Fruit fly (Drosophila melanogaster): ENCODE results near the gene Alg14.

Gene Alg14

DNA sequence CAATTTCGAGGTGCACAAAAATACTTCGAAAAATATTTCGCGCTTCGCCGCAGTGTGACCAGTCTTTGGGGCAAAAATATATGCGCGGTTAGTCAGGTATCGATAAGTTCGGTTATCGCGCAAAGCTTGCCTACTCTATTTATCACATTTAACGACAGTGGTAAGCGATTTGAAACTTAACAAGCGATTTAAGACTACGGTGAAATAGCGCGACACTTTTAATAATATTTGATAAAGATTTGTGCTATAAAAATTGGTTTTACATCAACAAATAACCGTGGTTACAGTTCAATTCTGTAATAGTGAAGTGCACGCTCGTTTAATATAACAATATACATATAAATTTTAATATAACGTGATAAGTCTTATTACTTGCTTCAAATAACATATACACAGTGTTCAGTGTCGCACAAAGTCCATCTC lies 3.4 kb downstream of the Alg14 start, which contains the start of gene mh (continued):
- TF ChIP-seq CG32767 (GFP tag; IDR thresholded peaks at IDR 0.05), result 0 out of 2 replicates have a peak, but pooled peaks have one; percentile 16
- TF ChIP-seq sima (GFP tag; optimal IDR thresholded peaks at IDR 0.05), result no peak
- TF ChIP-seq slp2 (GFP tag; optimal IDR thresholded peaks at IDR 0.05), result no peak
- no peak for TF ChIP-seq Hand (GFP tag; optimal IDR thresholded peaks at IDR 0.05)
- TF ChIP-seq HLH54F (GFP tag; optimal IDR thresholded peaks at IDR 0.05), result no peak
- no peak for TF ChIP-seq CG13894 (tag; optimal IDR thresholded peaks at IDR 0.05)
- TF ChIP-seq cad (GFP tag; optimal IDR thresholded peaks at IDR 0.05), result no peak
- TF ChIP-seq Atf-2 (GFP tag; optimal IDR thresholded peaks at IDR 0.05), result no peak
- TF ChIP-seq gce (GFP tag; IDR thresholded peaks at IDR 0.05), result no peak
- TF ChIP-seq PHDP (tag; optimal IDR thresholded peaks at IDR 0.05), result no peak
- TF ChIP-seq CG17912 (GFP tag; optimal IDR thresholded peaks at IDR 0.05), result no peak
- TF ChIP-seq schlank (tag; optimal IDR thresholded peaks at IDR 0.05), result no peak
- peak; percentile 47; the same call in 1 of the 2 replicates for TF ChIP-seq lmd (GFP tag; IDR thresholded peaks at IDR 0.05)
- TF ChIP-seq Xrp1 (GFP tag; IDR thresholded peaks at IDR 0.05), result peak; percentile 11; the same call in 1 of the 2 replicates
- TF ChIP-seq CG9215 (GFP tag; IDR thresholded peaks at IDR 0.05), result peak; percentile 33; the same call in 1 of the 2 replicates
- TF ChIP-seq CG13287 (GFP tag; IDR thresholded peaks at IDR 0.05; ENCODE audit: partially characterized antibody), result peak; percentile 73
- peak; percentile 73 for TF ChIP-seq BEAF-32 (GFP tag; optimal IDR thresholded peaks at IDR 0.05)
- TF ChIP-seq bcd (GFP tag; optimal IDR thresholded peaks at IDR 0.05), result peak; percentile 28
- TF ChIP-seq pita (GFP tag; optimal IDR thresholded peaks at IDR 0.05), result no peak
- no peak for TF ChIP-seq CG3726 (GFP tag; IDR thresholded peaks at IDR 0.05)
- TF ChIP-seq toy (GFP tag; IDR thresholded peaks at IDR 0.05), result no peak
- no peak for TF ChIP-seq ranshi (GFP tag; IDR thresholded peaks at IDR 0.05)
- no peak for TF ChIP-seq CG12942 (GFP tag; optimal IDR thresholded peaks at IDR 0.05)
- TF ChIP-seq ase (GFP tag; IDR thresholded peaks at IDR 0.05), result no peak
- TF ChIP-seq Eip74EF (GFP tag; optimal IDR thresholded peaks at IDR 0.05), result no peak
- TF ChIP-seq sob (GFP tag; IDR thresholded peaks at IDR 0.05), result no peak; the same call in 1 of the 2 replicates
- TF ChIP-seq yki (optimal IDR thresholded peaks at IDR 0.05), result no peak
- peak; percentile 74 for TF ChIP-seq Myb (GFP tag; optimal IDR thresholded peaks at IDR 0.05)
- TF ChIP-seq Lim3 (GFP tag; IDR thresholded peaks at IDR 0.05), result no peak
- no peak; the same call in 1 of the 2 replicates for TF ChIP-seq ato (GFP tag; IDR thresholded peaks at IDR 0.05; ENCODE audit: partially characterized antibody)
- TF ChIP-seq Mrtf (GFP tag; IDR thresholded peaks at IDR 0.05), result no peak
- no peak for TF ChIP-seq CG15073 (GFP tag; optimal IDR thresholded peaks at IDR 0.05)
- TF ChIP-seq CG31388 (GFP tag; optimal IDR thresholded peaks at IDR 0.05), result no peak
- TF ChIP-seq CG15601 (tag; optimal IDR thresholded peaks at IDR 0.05), result no peak
- no peak for TF ChIP-seq Atf6 (GFP tag; IDR thresholded peaks at IDR 0.05)
- TF ChIP-seq pho (GFP tag; optimal IDR thresholded peaks at IDR 0.05), result no peak
- no peak for TF ChIP-seq CG4328 (GFP tag; optimal IDR thresholded peaks at IDR 0.05)
- TF ChIP-seq Atf3 (GFP tag; optimal IDR thresholded peaks at IDR 0.05), result no peak
- TF ChIP-seq tll (GFP tag; optimal IDR thresholded peaks at IDR 0.05), result no peak
- no peak for TF ChIP-seq CG6683 (GFP tag; optimal IDR thresholded peaks at IDR 0.05)
- no peak; the same call in 3 of the 4 replicates for TF ChIP-seq Gug (GFP tag; IDR thresholded peaks at IDR 0.05)
- no peak for TF ChIP-seq CG15269 (tag; optimal IDR thresholded peaks at IDR 0.05)
- TF ChIP-seq HmgD (GFP tag; optimal IDR thresholded peaks at IDR 0.05), result no peak
- no peak for TF ChIP-seq CG2202 (tag; optimal IDR thresholded peaks at IDR 0.05)
- no peak for TF ChIP-seq CG17612 (GFP tag; IDR thresholded peaks at IDR 0.05)
- no peak for TF ChIP-seq CG7556 (GFP tag; optimal IDR thresholded peaks at IDR 0.05)
- TF ChIP-seq tin (GFP tag; optimal IDR thresholded peaks at IDR 0.05), result no peak
- no peak for TF ChIP-seq CG10366 (GFP tag; IDR thresholded peaks at IDR 0.05)
- TF ChIP-seq CG12391 (tag; optimal IDR thresholded peaks at IDR 0.05), result peak; percentile 38
- TF ChIP-seq CG8944 (GFP tag; optimal IDR thresholded peaks at IDR 0.05), result no peak
- TF ChIP-seq Sry-β (GFP tag; optimal IDR thresholded peaks at IDR 0.05), result no peak
- no peak for TF ChIP-seq Jarid2 (GFP tag; optimal IDR thresholded peaks at IDR 0.05)
